Comparison of ENCODE assay signal across 5 worm cellular contexts in the genomic region with DNA sequence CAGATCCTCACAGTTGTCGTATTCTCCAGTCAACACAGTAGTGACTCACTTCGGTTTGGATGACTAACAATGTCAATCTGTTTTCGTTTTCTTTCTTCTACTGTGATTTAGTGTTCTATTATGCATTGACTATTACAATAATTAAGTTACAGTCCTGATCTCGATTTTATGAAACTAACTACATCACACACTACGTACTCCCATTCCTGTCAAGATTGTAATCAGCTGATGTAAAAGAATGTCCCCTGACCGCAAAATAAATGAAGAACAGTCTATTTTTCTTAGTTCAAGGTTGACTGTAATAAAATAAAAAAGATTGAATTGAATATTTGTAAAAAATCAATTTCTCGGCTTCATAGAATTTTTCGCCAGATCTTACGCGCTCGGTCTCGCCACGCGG.
TF ChIP-seq lines count a peak whose summit lies in the region.

No protein-coding gene starts in this region.

TF ChIP-seq in whole organism, L1 larva, 84 proteins besides CTCF, POLR2A, EP300 and RAD21:
- TF ChIP-seq lsy-2 (tag; optimal IDR thresholded peaks at IDR 0.05; lab: Kevin White, UChicago) (peak in 1 of 2 experiments; percentile 24), ztf-4 (tag; optimal IDR thresholded peaks at IDR 0.05; lab: Kevin White, UChicago) (no peak), nhr-77 (tag; optimal IDR thresholded peaks at IDR 0.05; lab: Kevin White, UChicago) (no peak), nhr-20 (tag; optimal IDR thresholded peaks at IDR 0.05; lab: Kevin White, UChicago) (peak; percentile 29), snpc-4 (tag; optimal IDR thresholded peaks at IDR 0.05; lab: Kevin White, UChicago) (no peak), elt-3 (tag; optimal IDR thresholded peaks at IDR 0.05; lab: Kevin White, UChicago) (no peak), nhr-85 (tag; lab: Kevin White, UChicago) (peak; percentile 72)

TF ChIP-seq in whole organism, L2 larva, 48 proteins besides CTCF, POLR2A, EP300 and RAD21:
- TF ChIP-seq nhr-23 (tag; optimal IDR thresholded peaks at IDR 0.05; lab: Kevin White, UChicago), result no peak
- TF ChIP-seq nhr-25 (tag; optimal IDR thresholded peaks at IDR 0.05; lab: Kevin White, UChicago), result peak; percentile 47

TF ChIP-seq in whole organism, L3 larva, 47 proteins besides CTCF, POLR2A, EP300 and RAD21:
- TF ChIP-seq snpc-4 (tag; optimal IDR thresholded peaks at IDR 0.05; lab: Kevin White, UChicago), result no peak
- peak; percentile 61 for TF ChIP-seq elt-1 (tag; optimal IDR thresholded peaks at IDR 0.05; lab: Kevin White, UChicago)
TF ChIP-seq in whole organism, L3 larva: peak in this region for 1.

TF ChIP-seq in whole organism, L4 larva, 104 proteins besides CTCF, POLR2A, EP300 and RAD21:
- TF ChIP-seq nhr-28 (tag; optimal IDR thresholded peaks at IDR 0.05; lab: Kevin White, UChicago) (peak; percentile 76), arid-1 (GFP tag; conservative IDR thresholded peaks at IDR 0.05; lab: Robert Waterston, UW) (no peak), lin-15B (tag; optimal IDR thresholded peaks at IDR 0.05; lab: Kevin White, UChicago) (no peak), hlh-30 (tag; optimal IDR thresholded peaks at IDR 0.05; lab: Kevin White, UChicago; ENCODE audit: insufficient read depth) (peak; percentile 17), cey-2 (tag; optimal IDR thresholded peaks at IDR 0.05; lab: Kevin White, UChicago; ENCODE audit: borderline replicate concordance, insufficient read depth) (no peak), egl-43 (GFP tag; IDR thresholded peaks at IDR 0.05; lab: Robert Waterston, UW) (no peak), dve-1 (tag; optimal IDR thresholded peaks at IDR 0.05; lab: Kevin White, UChicago; ENCODE audit: insufficient read depth) (peak; percentile 17), jun-1 (tag; optimal IDR thresholded peaks at IDR 0.05; lab: Kevin White, UChicago) (no peak), mes-2 (tag; optimal IDR thresholded peaks at IDR 0.05; lab: Kevin White, UChicago; ENCODE audit: poor library complexity, severe bottlenecking) (no peak), unc-62 (GFP tag; optimal IDR thresholded peaks at IDR 0.05 in 1 of 2; lab: Kevin White, UChicago) (peak in 1 of 2 experiments; percentile 75), unc-62 (tag; optimal IDR thresholded peaks at IDR 0.05; lab: Kevin White, UChicago) (no peak), hmg-1.1 (GFP tag; IDR thresholded peaks at IDR 0.05; lab: Robert Waterston, UW) (no peak)

TF ChIP-seq in whole organism, young adult, 124 proteins besides CTCF, POLR2A, EP300 and RAD21:
- TF ChIP-seq cebp-1 (GFP tag; IDR thresholded peaks at IDR 0.05; lab: Robert Waterston, UW), result no peak
- TF ChIP-seq cebp-1 (tag; optimal IDR thresholded peaks at IDR 0.05; lab: Kevin White, UChicago), result peak; percentile 54
- no peak for TF ChIP-seq nhr-90 (tag; optimal IDR thresholded peaks at IDR 0.05; lab: Kevin White, UChicago)
